Fruit fly (Drosophila melanogaster) whole organism, prepupa: ENCODE measurements around the gene CG43673.

Source experiments
- CG11902 ChIP-seq: fragments of 200-800 bp; sonication (Bioruptor generic); optimal IDR thresholded peaks from 3 replicates; lab custom pipeline; 2016; ENCODE audit warnings: missing biosample characterization, missing genetic modification characterization
- CG6854 ChIP-seq: fragments of 200-800 bp; sonication (Bioruptor generic); optimal IDR thresholded peaks from 2 replicates; lab custom pipeline; 2017; ENCODE audit warnings: missing biosample characterization, mild to moderate bottlenecking, missing genetic modification characterization
- Sox14 ChIP-seq: fragments of 200-800 bp; sonication (Bioruptor generic); optimal IDR thresholded peaks from 3 replicates; lab custom pipeline; 2016; ENCODE audit warnings: missing biosample characterization, missing genetic modification characterization

dm6 chrX:15740288-15740726 lies 38.6 kb upstream of the CG43673 start:
- TF ChIP-seq CG6854 (GFP tag; lab: Kevin White, UChicago) (no peak), Sox14 (peak; percentile 63), CG11902 (GFP tag; lab: Kevin White, UChicago) (peak; percentile 23)
